Fruit fly (Drosophila melanogaster): ENCODE results near the gene B4.

DNA sequence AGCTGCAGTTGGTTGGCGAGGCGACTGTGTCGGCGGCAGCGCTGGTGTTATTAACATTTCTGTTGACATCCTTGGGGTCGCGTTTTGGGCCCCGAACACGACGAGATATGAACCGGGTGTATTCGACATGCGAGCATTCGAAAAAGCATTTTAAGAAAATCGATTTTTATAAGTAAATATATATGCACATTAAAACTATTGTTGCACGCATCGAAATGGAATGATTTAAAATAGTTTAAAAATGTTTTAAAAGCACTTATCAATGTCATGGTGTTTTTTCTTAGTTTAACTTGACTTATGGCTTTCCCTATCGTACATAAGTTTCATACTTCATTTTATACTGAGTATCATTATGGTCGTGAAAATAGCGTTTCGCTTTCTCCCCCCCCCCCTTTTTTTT lies 27.3 kb downstream of the B4 start:
- TF ChIP-seq ttk (optimal IDR thresholded peaks at IDR 0.05) (no peak), h (optimal IDR thresholded peaks at IDR 0.05) (no peak), psq (optimal IDR thresholded peaks at IDR 0.05) (no peak)
